Worm (Caenorhabditis elegans): ENCODE measurements around the gene C05B5.4.

ce11 chrIII:10004213-10004612 lies 10.5 kb downstream of the C05B5.4 start, which contains the start of gene C05B5.11:
- TF ChIP-seq jun-1 (tag; optimal IDR thresholded peaks at IDR 0.05) (no peak), unc-62 (GFP tag; optimal IDR thresholded peaks at IDR 0.05 in 1 of 2) (no peak), unc-62 (tag; optimal IDR thresholded peaks at IDR 0.05) (no peak), ztf-11 (tag; optimal IDR thresholded peaks at IDR 0.05) (no peak), fkh-10 (GFP tag; optimal IDR thresholded peaks at IDR 0.05) (no peak), nhr-237 (tag; optimal IDR thresholded peaks at IDR 0.05) (no peak), nhr-11 (tag; optimal IDR thresholded peaks at IDR 0.05) (no peak), nhr-76 (tag; optimal IDR thresholded peaks at IDR 0.05) (no peak), arid-1 (GFP tag; conservative IDR thresholded peaks at IDR 0.05) (no peak), skn-1 (tag; optimal IDR thresholded peaks at IDR 0.05) (no peak), nhr-77 (tag; optimal IDR thresholded peaks at IDR 0.05) (no peak), zag-1 (tag; optimal IDR thresholded peaks at IDR 0.05) (no peak), ces-1 (GFP tag; optimal IDR thresholded peaks at IDR 0.05) (no peak), attf-4 (tag; optimal IDR thresholded peaks at IDR 0.05) (no peak), ama-1 (optimal IDR thresholded peaks at IDR 0.05) (no peak)
